Worm (Caenorhabditis elegans): Measurements from ENCODE around the gene F22E5.23.

DNA sequence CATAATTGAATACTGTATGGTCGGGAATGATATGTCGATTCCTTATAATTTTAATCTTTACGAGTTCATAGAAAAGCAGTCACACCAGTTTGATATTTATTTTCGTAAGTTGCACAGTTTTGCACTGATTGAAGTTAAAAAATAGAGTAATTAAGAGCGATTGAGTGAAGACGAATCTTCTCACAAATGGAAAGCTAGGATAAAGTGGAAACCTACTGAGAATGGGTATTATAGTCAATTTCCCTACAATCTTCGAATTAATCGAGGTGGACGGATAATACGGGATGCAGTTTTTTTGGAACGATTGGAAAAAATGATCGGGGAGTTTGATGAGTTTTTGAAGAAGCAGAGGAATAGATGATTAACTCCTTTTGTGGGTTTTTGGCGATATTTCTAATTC lies at the start of gene F22E5.23:
- TF ChIP-seq unc-62 (GFP tag; optimal IDR thresholded peaks at IDR 0.05) (no peak), egl-27 (tag; optimal IDR thresholded peaks at IDR 0.05) (no peak), nhr-25 (tag; optimal IDR thresholded peaks at IDR 0.05) (no peak), nfya-1 (tag; optimal IDR thresholded peaks at IDR 0.05; ENCODE audit: insufficient read depth) (no peak), eor-1 (tag; optimal IDR thresholded peaks at IDR 0.05) (no peak), ztf-4 (tag; optimal IDR thresholded peaks at IDR 0.05) (no peak)

Data from whole organism, L3 larva.